Worm (Caenorhabditis elegans): ENCODE data around the gene enpl-1.

The enpl-1 gene

DNA sequence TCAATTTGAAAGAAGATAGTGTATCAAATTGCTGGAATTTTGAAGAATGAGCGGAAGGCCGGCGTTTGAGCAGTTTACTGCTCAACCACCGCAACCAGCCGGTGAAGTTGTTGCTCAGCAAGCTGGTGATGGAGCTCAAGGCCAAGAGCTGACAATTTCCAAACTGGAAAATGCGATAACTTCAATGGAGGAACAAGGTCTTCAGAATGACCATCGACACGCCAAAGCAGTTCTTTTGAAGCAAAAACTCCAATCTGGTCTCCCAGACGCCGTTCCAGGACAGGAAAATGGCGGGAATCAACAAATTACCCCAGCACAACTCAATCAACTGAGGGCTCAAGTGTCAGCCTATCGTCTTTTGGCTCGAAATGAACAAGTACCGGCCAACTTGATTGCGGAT is 6.9 kb downstream of the enpl-1 start:
- no peak for TF ChIP-seq daf-8 (GFP tag; IDR thresholded peaks at IDR 0.05)
- no peak for TF ChIP-seq hlh-11 (tag; optimal IDR thresholded peaks at IDR 0.05)
- no peak for TF ChIP-seq unc-130 (GFP tag; optimal IDR thresholded peaks at IDR 0.05)
- no peak for TF ChIP-seq zfp-2 (tag; optimal IDR thresholded peaks at IDR 0.05)
- TF ChIP-seq snpc-1.2 (GFP tag; IDR thresholded peaks at IDR 0.05), result no peak
- TF ChIP-seq set-16 (GFP tag; IDR thresholded peaks at IDR 0.05), result 0 out of 2 replicates have a peak, but pooled peaks have one; percentile 6
- no peak for TF ChIP-seq tra-1 (GFP tag; IDR thresholded peaks at IDR 0.05)
- TF ChIP-seq sdz-12 (GFP tag; optimal IDR thresholded peaks at IDR 0.05), result no peak
- peak in 1 of 2 experiments; percentile 92 for TF ChIP-seq unc-62 (GFP tag; optimal IDR thresholded peaks at IDR 0.05 in 1 of 2)
- no peak for TF ChIP-seq unc-62 (tag; optimal IDR thresholded peaks at IDR 0.05)
- TF ChIP-seq zip-11 (GFP tag; IDR thresholded peaks at IDR 0.05), result no peak
- no peak for TF ChIP-seq ceh-82 (tag; optimal IDR thresholded peaks at IDR 0.05)
- TF ChIP-seq nhr-42 (GFP tag; IDR thresholded peaks at IDR 0.05), result no peak

DNA sequence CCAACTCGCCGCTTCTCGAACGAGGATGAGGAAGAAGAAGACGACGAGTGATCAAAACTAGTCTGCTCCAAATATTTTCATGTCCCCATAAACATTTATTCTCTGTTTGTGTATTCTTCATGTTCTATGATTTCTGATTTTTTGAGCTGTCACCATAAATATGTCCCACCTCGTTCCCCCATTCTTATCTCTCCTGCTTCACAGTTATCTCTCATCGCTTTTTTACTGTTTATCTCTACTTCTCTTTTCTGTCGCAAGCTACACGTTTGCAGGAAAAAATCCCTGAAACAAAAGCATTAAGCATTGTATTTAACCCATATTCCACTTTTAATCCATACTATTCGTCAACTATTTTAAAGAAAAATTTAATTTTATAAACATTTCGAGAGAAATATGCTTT is 11.7 kb downstream of the enpl-1 start:
- TF ChIP-seq mdl-1 (tag; optimal IDR thresholded peaks at IDR 0.05) (no peak), saeg-2 (GFP tag; IDR thresholded peaks at IDR 0.05) (no peak), nhr-28 (tag; optimal IDR thresholded peaks at IDR 0.05) (peak; percentile 20), unc-62 (GFP tag; optimal IDR thresholded peaks at IDR 0.05 in 1 of 2) (no peak), unc-62 (tag; optimal IDR thresholded peaks at IDR 0.05) (no peak), spr-1 (tag; optimal IDR thresholded peaks at IDR 0.05) (no peak), lin-39 (tag; optimal IDR thresholded peaks at IDR 0.05) (no peak), nhr-111 (GFP tag; optimal IDR thresholded peaks at IDR 0.05) (no peak), mep-1 (tag; optimal IDR thresholded peaks at IDR 0.05) (peak; percentile 47), dve-1 (tag; optimal IDR thresholded peaks at IDR 0.05; ENCODE audit: insufficient read depth) (peak; percentile 69), nhr-77 (tag; optimal IDR thresholded peaks at IDR 0.05) (peak; percentile 32), lin-38 (GFP tag; IDR thresholded peaks at IDR 0.05) (no peak), jun-1 (tag; optimal IDR thresholded peaks at IDR 0.05) (no peak), Y48G9A.11 (GFP tag; IDR thresholded peaks at IDR 0.05) (no peak), ceh-20 (GFP tag; IDR thresholded peaks at IDR 0.05) (no peak), lsy-2 (tag; optimal IDR thresholded peaks at IDR 0.05) (peak in 1 of 2 experiments; percentile 12), snpc-4 (tag; optimal IDR thresholded peaks at IDR 0.05) (no peak), daf-16 (GFP tag; optimal IDR thresholded peaks at IDR 0.05) (no peak), daf-16 (tag; optimal IDR thresholded peaks at IDR 0.05) (peak; percentile 83)

DNA sequence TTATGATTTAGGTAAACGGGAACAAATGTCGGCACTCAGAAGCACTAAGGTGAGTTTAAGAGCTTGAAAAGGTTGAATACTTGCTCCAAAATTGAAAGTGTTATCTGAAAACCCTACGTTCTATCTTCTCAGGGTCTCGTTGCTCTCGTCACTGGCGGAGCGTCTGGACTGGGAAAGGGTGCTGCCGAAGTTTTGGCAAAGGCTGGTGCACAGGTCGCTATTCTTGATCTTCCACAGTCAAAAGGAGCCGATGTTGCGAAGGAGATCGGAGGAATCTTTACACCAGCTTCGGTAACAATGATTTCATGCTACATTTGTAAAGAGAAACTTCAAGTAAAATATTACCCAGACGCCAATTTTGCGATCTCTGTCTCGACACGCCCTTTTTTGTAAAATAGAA is 12.2 kb downstream of the enpl-1 start, which contains the start of gene ard-1:
Gene ard-1, plus strand, starts transcription at position 12 of the 400 bp plus-strand sequence.
- TF ChIP-seq ctbp-1 (GFP tag; IDR thresholded peaks at IDR 0.05), result peak; percentile 10; the same call in 1 of the 2 replicates
- TF ChIP-seq skn-1 (tag; optimal IDR thresholded peaks at IDR 0.05), result no peak

DNA sequence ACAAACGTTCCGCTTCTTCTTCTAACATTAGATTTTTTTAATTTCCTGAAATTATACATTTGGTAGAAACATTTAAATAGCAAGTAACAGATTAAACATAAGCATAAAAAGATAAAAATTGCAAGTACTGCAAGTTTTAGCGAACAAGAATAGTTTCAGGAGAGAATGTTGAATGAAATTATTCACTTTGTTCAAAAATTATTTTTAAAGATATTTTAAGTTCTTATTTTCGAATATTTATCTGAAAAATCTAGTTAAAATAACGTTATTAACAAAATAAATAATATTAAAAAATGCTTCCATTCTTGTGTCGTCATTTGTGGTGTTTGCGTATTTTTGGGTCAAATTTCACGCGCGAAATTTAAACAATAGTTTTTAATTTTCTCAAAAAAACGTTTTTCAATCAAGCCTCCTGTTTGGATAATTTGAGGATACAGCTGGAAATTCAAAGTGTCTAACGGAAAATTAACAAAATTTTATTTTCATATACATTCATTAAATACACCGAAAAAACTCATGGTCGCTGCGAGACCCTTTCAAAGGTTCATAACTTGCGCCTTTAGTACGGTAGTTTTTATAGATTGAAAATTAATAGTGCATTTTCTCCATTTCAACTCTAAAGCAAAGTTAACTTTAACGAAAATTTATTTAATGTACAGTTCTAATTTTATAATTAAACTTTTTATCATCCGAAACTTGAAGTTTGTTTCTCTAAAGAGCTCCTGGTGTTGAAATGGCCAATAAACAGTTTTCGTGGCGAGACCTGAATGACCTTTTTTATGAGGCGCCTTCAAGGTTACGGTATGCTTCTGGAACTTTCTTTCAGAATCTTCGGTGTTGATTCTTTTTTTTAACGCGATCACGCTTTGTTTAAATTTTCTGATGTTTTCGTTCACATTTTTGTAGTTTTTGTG is 23.5 kb downstream of the enpl-1 start, which contains the start of gene skih-2:
Gene skih-2, minus strand, starts transcription at position 51 of the 914 bp plus-strand sequence.
- TF ChIP-seq dpl-1 (GFP tag; optimal IDR thresholded peaks at IDR 0.05) (peak; percentile 93), snpc-1.2 (GFP tag; IDR thresholded peaks at IDR 0.05) (peak; percentile 21; the same call in 1 of the 2 replicates), mdt-29 (GFP tag; IDR thresholded peaks at IDR 0.05) (no peak), nhr-77 (tag; optimal IDR thresholded peaks at IDR 0.05) (peak; percentile 7), hlh-30 (tag; optimal IDR thresholded peaks at IDR 0.05; ENCODE audit: insufficient read depth) (peak; percentile 29), daf-16 (GFP tag; optimal IDR thresholded peaks at IDR 0.05) (no peak), daf-16 (tag; optimal IDR thresholded peaks at IDR 0.05) (peak; percentile 34), nhr-76 (tag; optimal IDR thresholded peaks at IDR 0.05) (no peak), lim-7 (GFP tag; IDR thresholded peaks at IDR 0.05) (no peak), F49E8.2 (tag; optimal IDR thresholded peaks at IDR 0.05; ENCODE audit: borderline replicate concordance) (peak; percentile 64), ZK546.5 (tag; optimal IDR thresholded peaks at IDR 0.05) (peak in 1 of 2 experiments; percentile 9), unc-130 (GFP tag; optimal IDR thresholded peaks at IDR 0.05) (peak; percentile 32), egl-27 (tag; optimal IDR thresholded peaks at IDR 0.05) (peak; percentile 36), T20F7.1 (GFP tag; optimal IDR thresholded peaks at IDR 0.05) (peak; percentile 40), lsy-2 (tag; optimal IDR thresholded peaks at IDR 0.05) (peak in 1 of 2 experiments; percentile 78), lin-38 (GFP tag; IDR thresholded peaks at IDR 0.05) (peak; percentile 40), nhr-6 (tag; optimal IDR thresholded peaks at IDR 0.05) (peak; percentile 15), nhr-237 (tag; optimal IDR thresholded peaks at IDR 0.05) (no peak), fkh-10 (GFP tag; optimal IDR thresholded peaks at IDR 0.05) (peak; percentile 8), unc-62 (GFP tag; optimal IDR thresholded peaks at IDR 0.05 in 1 of 2) (no peak), unc-62 (tag; optimal IDR thresholded peaks at IDR 0.05) (no peak)
